Fruit fly (Drosophila melanogaster) whole organism, embryonic: ENCODE data around the gene CG10365.

ENCODE experiments used
- ATbp ChIP-seq: fragments of 200-800 bp; sonication (Bioruptor generic); optimal IDR thresholded peaks from 2 replicates; lab custom pipeline; 2017; ENCODE audit warnings: missing biosample characterization, mild to moderate bottlenecking, missing genetic modification characterization, missing genetic modification reagents
- Atf3 ChIP-seq: fragments of 200-800 bp; sonication (Bioruptor generic); optimal IDR thresholded peaks from 3 replicates; lab custom pipeline; 2016; ENCODE audit warnings: missing biosample characterization, missing genetic modification characterization
- Atf6 ChIP-seq: fragments of 200-800 bp; sonication (Bioruptor generic); IDR thresholded peaks from 2 replicates; pipeline ENCODE4 v1.3.6; 2022; ENCODE audit warnings: missing biosample characterization, missing genetic modification characterization
- CG11247 ChIP-seq: fragments of 200-800 bp; sonication (Bioruptor generic); IDR thresholded peaks from 2 replicates; pipeline ENCODE4 v1.3.6; 2022; ENCODE audit warnings: missing biosample characterization, missing genetic modification characterization
- CG12299 ChIP-seq: fragments of 200-800 bp; sonication (Bioruptor generic); optimal IDR thresholded peaks from 2 replicates; lab custom pipeline; 2018; ENCODE audit warnings: missing biosample characterization, mild to moderate bottlenecking, missing genetic modification characterization
- CG13894 ChIP-seq: fragments of 200-800 bp; sonication (Bioruptor generic); optimal IDR thresholded peaks from 3 replicates; lab custom pipeline; 2018; ENCODE audit warnings: missing biosample characterization, mild to moderate bottlenecking, missing genetic modification characterization, moderate library complexity
- CG16779 ChIP-seq: fragments of 200-800 bp; sonication (Bioruptor generic); IDR thresholded peaks from 2 replicates; pipeline ENCODE4 v1.3.6; 2022; ENCODE audit warnings: missing biosample characterization, missing genetic modification characterization
- CG17612 ChIP-seq: fragments of 200-800 bp; sonication (Bioruptor generic); IDR thresholded peaks from 2 replicates; pipeline ENCODE4 v1.3.6; 2022; ENCODE audit warnings: missing biosample characterization, missing genetic modification characterization
- CG17802 ChIP-seq: fragments of 200-800 bp; sonication (Bioruptor generic); optimal IDR thresholded peaks from 2 replicates; lab custom pipeline; 2018; ENCODE audit warnings: missing biosample characterization, mild to moderate bottlenecking, missing genetic modification characterization, moderate library complexity
- CG31365 ChIP-seq: fragments of 200-800 bp; sonication (Bioruptor generic); optimal IDR thresholded peaks from 2 replicates; lab custom pipeline; 2018; ENCODE audit warnings: missing biosample characterization, mild to moderate bottlenecking, missing genetic modification characterization
- CG3281 ChIP-seq: fragments of 200-800 bp; sonication (Bioruptor generic); optimal IDR thresholded peaks from 3 replicates; lab custom pipeline; 2017; ENCODE audit warnings: missing biosample characterization, mild to moderate bottlenecking, missing genetic modification characterization
- CG34422 ChIP-seq: fragments of 200-800 bp; sonication (Bioruptor generic); IDR thresholded peaks from 3 replicates; pipeline ENCODE4 v1.3.6; 2022; ENCODE audit warnings: missing biosample characterization, missing genetic modification characterization
- CG3726 ChIP-seq: fragments of 200-800 bp; sonication (Bioruptor generic); IDR thresholded peaks from 3 replicates; pipeline ENCODE4, ENCODE4 v1.3.6; 2022; ENCODE audit warnings: missing biosample characterization, missing genetic modification characterization
- CG4404 ChIP-seq: fragments of 200-800 bp; sonication (Bioruptor generic); IDR thresholded peaks from 2 replicates; pipeline ENCODE4 v1.3.6; 2022; ENCODE audit warnings: missing biosample characterization, missing genetic modification characterization
- CG7987 ChIP-seq: fragments of 200-800 bp; sonication (Bioruptor generic); optimal IDR thresholded peaks from 2 replicates; lab custom pipeline; 2018; ENCODE audit warnings: missing biosample characterization, mild to moderate bottlenecking, missing genetic modification characterization, moderate library complexity
- CHES-1-like ChIP-seq: fragments of 200-800 bp; sonication (Bioruptor generic); optimal IDR thresholded peaks from 2 replicates; lab custom pipeline; 2016; ENCODE audit warnings: missing biosample characterization, missing genetic modification characterization
- D ChIP-seq, 2 experiments: fragments of 200-800 bp in 1 of 2; fragments of >200 bp in 1 of 2; sonication (Bioruptor generic) in 1 of 2; optimal IDR thresholded peaks; 2 replicates in 1 of 2; 3 replicates in 1 of 2; lab custom pipeline; 2017; ENCODE audit warnings: mild to moderate bottlenecking in 1 of 2, missing biosample characterization in 1 of 2, missing genetic modification characterization in 1 of 2, missing genetic modification reagents in 1 of 2
- D19B ChIP-seq: fragments of 200-800 bp; sonication (Bioruptor generic); optimal IDR thresholded peaks from 2 replicates; lab custom pipeline; 2017; ENCODE audit warnings: missing biosample characterization, mild to moderate bottlenecking, missing genetic modification characterization
- Drgx ChIP-seq: fragments of 200-800 bp; sonication (Bioruptor generic); IDR thresholded peaks from 2 replicates; pipeline ENCODE4 v1.3.6; 2022; ENCODE audit warnings: missing biosample characterization, missing genetic modification characterization
- ERR ChIP-seq: fragments of 200-800 bp; sonication (Bioruptor generic); optimal IDR thresholded peaks from 2 replicates; lab custom pipeline; 2016; ENCODE audit warnings: missing biosample characterization, missing genetic modification characterization
- Eip74EF ChIP-seq, 2 experiments: fragments of 200-800 bp in 1 of 2; fragments of >200 bp in 1 of 2; sonication (Bioruptor generic) in 1 of 2; optimal IDR thresholded peaks; 2 replicates each; lab custom pipeline; 2017 to 2019; ENCODE audit warnings: missing biosample characterization in 2 of 2, missing genetic modification characterization in 2 of 2, mild to moderate bottlenecking in 1 of 2, moderate library complexity in 1 of 2
- HmgD ChIP-seq: fragments of 200-800 bp; sonication (Bioruptor generic); optimal IDR thresholded peaks from 3 replicates; lab custom pipeline; 2016; ENCODE audit warnings: missing biosample characterization, missing genetic modification characterization
- Mrtf ChIP-seq: fragments of 200-800 bp; sonication (Bioruptor generic); IDR thresholded peaks from 3 replicates; pipeline ENCODE4 v1.3.6; 2022; ENCODE audit warnings: missing biosample characterization, missing genetic modification characterization
- Ptx1 ChIP-seq: fragments of 200-800 bp; sonication (Bioruptor generic); IDR thresholded peaks from 2 replicates; pipeline ENCODE4 v1.3.6; 2022; ENCODE audit warnings: missing biosample characterization, missing genetic modification characterization
- Tbp ChIP-seq: fragments of >200 bp; optimal IDR thresholded peaks from 2 replicates; lab custom pipeline; 2018; ENCODE audit warnings: missing biosample characterization, missing genetic modification characterization
- Vsx1 ChIP-seq: fragments of 200-800 bp; sonication (Bioruptor generic); optimal IDR thresholded peaks from 2 replicates; lab custom pipeline; 2017; ENCODE audit warnings: missing biosample characterization, mild to moderate bottlenecking, missing genetic modification characterization, missing genetic modification reagents
- ara ChIP-seq: fragments of 200-800 bp; sonication (Bioruptor generic); IDR thresholded peaks from 2 replicates; pipeline ENCODE4 v1.3.6; 2022; ENCODE audit warnings: missing biosample characterization, missing genetic modification characterization
- ato ChIP-seq: fragments of 200-800 bp; sonication (Bioruptor generic); IDR thresholded peaks from 2 replicates; pipeline ENCODE4 v1.3.6; 2022; ENCODE audit warnings: missing biosample characterization, missing genetic modification characterization; ENCODE audit not compliant: partially characterized antibody
- br ChIP-seq: fragments of >200 bp; optimal IDR thresholded peaks from 2 replicates; lab custom pipeline; 2017
- bsh ChIP-seq, 2 experiments: fragments of 200-800 bp; sonication (Bioruptor generic); optimal IDR thresholded peaks; 2 replicates each; lab custom pipeline; 2017 to 2018; ENCODE audit warnings: mild to moderate bottlenecking in 2 of 2, missing biosample characterization in 2 of 2, missing genetic modification characterization in 2 of 2, moderate library complexity in 1 of 2
- chn ChIP-seq: fragments of 200-800 bp; sonication (Bioruptor generic); optimal IDR thresholded peaks from 2 replicates; lab custom pipeline; 2016; ENCODE audit warnings: missing biosample characterization, missing genetic modification characterization
- croc ChIP-seq: fragments of 200-800 bp; sonication (Bioruptor generic); conservative IDR thresholded peaks from 3 replicates; pipeline ENCODE4 v1.3.6; 2022; ENCODE audit warnings: missing biosample characterization, missing genetic modification characterization
- dati ChIP-seq: fragments of 200-800 bp; sonication (Bioruptor generic); IDR thresholded peaks from 2 replicates; pipeline ENCODE4 v1.3.6; 2022; ENCODE audit warnings: missing biosample characterization, missing genetic modification characterization
- esg ChIP-seq: fragments of 200-800 bp; sonication (Bioruptor generic); conservative IDR thresholded peaks from 2 replicates; pipeline ENCODE4 v1.3.6; 2022; ENCODE audit warnings: missing biosample characterization, missing genetic modification characterization
- eve ChIP-seq, 2 experiments: fragments of >200 bp; optimal IDR thresholded peaks; 2 replicates each; lab custom pipeline; 2017; ENCODE audit warnings: missing biosample characterization in 2 of 2, missing genetic modification characterization in 2 of 2
- ewg ChIP-seq: fragments of 200-800 bp; sonication (Bioruptor generic); optimal IDR thresholded peaks from 3 replicates; lab custom pipeline; 2017; ENCODE audit warnings: mild to moderate bottlenecking, missing biosample characterization, missing genetic modification reagents, missing genetic modification characterization
- gem ChIP-seq: fragments of 200-800 bp; sonication (Bioruptor generic); optimal IDR thresholded peaks from 2 replicates; lab custom pipeline; 2019; ENCODE audit warnings: missing biosample characterization, mild to moderate bottlenecking, missing genetic modification characterization, moderate library complexity
- insv ChIP-seq, 2 experiments: fragments of 200-800 bp; sonication (Bioruptor generic); optimal IDR thresholded peaks; 3 replicates each; lab custom pipeline; 2016 to 2018; ENCODE audit warnings: missing biosample characterization in 2 of 2, missing genetic modification characterization in 2 of 2
- jigr1 ChIP-seq: fragments of 200-800 bp; sonication (Bioruptor generic); IDR thresholded peaks from 3 replicates; pipeline ENCODE4 v1.3.6; 2022; ENCODE audit warnings: missing biosample characterization, missing genetic modification characterization
- kah ChIP-seq: fragments of 200-800 bp; sonication (Bioruptor generic); optimal IDR thresholded peaks from 2 replicates; lab custom pipeline; 2018; ENCODE audit warnings: missing biosample characterization, mild to moderate bottlenecking, missing genetic modification characterization
- lilli ChIP-seq: fragments of 200-800 bp; sonication (Bioruptor generic); optimal IDR thresholded peaks from 3 replicates; lab custom pipeline; 2016; ENCODE audit warnings: missing biosample characterization, missing genetic modification characterization
- lmd ChIP-seq: fragments of 200-800 bp; sonication (Bioruptor generic); IDR thresholded peaks from 2 replicates; pipeline ENCODE4 v1.3.6; 2022; ENCODE audit warnings: missing biosample characterization, missing genetic modification characterization
- onecut ChIP-seq: fragments of 200-800 bp; sonication (Bioruptor generic); IDR thresholded peaks from 2 replicates; pipeline ENCODE4 v1.3.6; 2022; ENCODE audit warnings: missing biosample characterization, missing genetic modification characterization
- prd ChIP-seq, 3 experiments: fragments of >200 bp in 2 of 3; fragments of 200-800 bp in 1 of 3; sonication (Bioruptor generic) in 1 of 3; optimal IDR thresholded peaks in 2 of 3; IDR thresholded peaks in 1 of 3; 2 replicates in 2 of 3; 3 replicates in 1 of 3; pipeline versions ENCODE4 v1.3.6 to Lab custom; 2017 to 2022; ENCODE audit warnings: missing biosample characterization in 1 of 3, missing genetic modification characterization in 1 of 3
- sr ChIP-seq: fragments of 200-800 bp; sonication (Bioruptor generic); IDR thresholded peaks from 3 replicates; pipeline ENCODE4 v1.3.6; 2022; ENCODE audit warnings: missing biosample characterization, missing genetic modification characterization
- usp ChIP-seq: fragments of >200 bp; optimal IDR thresholded peaks from 2 replicates; lab custom pipeline; 2017; ENCODE audit warnings: missing biosample characterization, missing genetic modification characterization
- vfl ChIP-seq: fragments of 200-800 bp; sonication (Bioruptor generic); optimal IDR thresholded peaks from 2 replicates; lab custom pipeline; 2016; ENCODE audit warnings: missing biosample characterization, missing genetic modification characterization
- vnd ChIP-seq: fragments of 200-800 bp; sonication (Bioruptor generic); IDR thresholded peaks from 3 replicates; pipeline ENCODE4 v1.3.6; 2022; ENCODE audit warnings: missing biosample characterization, missing genetic modification characterization; ENCODE audit not compliant: partially characterized antibody
- wor ChIP-seq: fragments of 200-800 bp; sonication (Bioruptor generic); IDR thresholded peaks from 2 replicates; pipeline ENCODE4 v1.3.6; 2022; ENCODE audit warnings: missing biosample characterization, missing genetic modification characterization
- yki ChIP-seq: fragments of >200 bp; optimal IDR thresholded peaks from 3 replicates; lab custom pipeline; 2018

CG10365 gene

dm6 chr3R:23726740-23727139 is 3.6 kb downstream of the CG10365 start (continued):
- TF ChIP-seq CG12299 (tag; lab: Kevin White, UChicago) = peak; percentile 37
- TF ChIP-seq CG17612 (GFP tag; lab: Robert Waterston, UW) = peak; percentile 80
- no peak for TF ChIP-seq dati (GFP tag; lab: Robert Waterston, UW)
- peak; percentile 81 for TF ChIP-seq vfl (GFP tag; lab: Kevin White, UChicago)
- TF ChIP-seq Mrtf (GFP tag; lab: Robert Waterston, UW) = peak; percentile 67; the same call in 1 of the 3 replicates
- TF ChIP-seq ara = 0 out of 2 replicates have a peak, but pooled peaks have one; percentile 35
- TF ChIP-seq usp (GFP tag; lab: Kevin White, UChicago) = no peak
- no peak for TF ChIP-seq CG3726
- TF ChIP-seq wor (GFP tag; lab: Robert Waterston, UW) = 0 out of 2 replicates have a peak, but pooled peaks have one; percentile 34
- peak; percentile 47 for TF ChIP-seq ERR (GFP tag; lab: Kevin White, UChicago)
- peak; percentile 57 for TF ChIP-seq CG4404 (GFP tag; lab: Robert Waterston, UW)
- TF ChIP-seq Eip74EF (GFP tag; optimal IDR thresholded peaks at IDR 0.05; lab: Kevin White, UChicago) = peak in 1 of 2 experiments; percentile 50
- no peak for TF ChIP-seq prd (optimal IDR thresholded peaks at IDR 0.05; lab: Kevin White, UChicago)
- peak; percentile 78 for TF ChIP-seq prd (GFP tag; IDR thresholded peaks at IDR 0.05; lab: Robert Waterston, UW)
- TF ChIP-seq CG7987 (GFP tag; lab: Kevin White, UChicago) = peak; percentile 74
- peak; percentile 91 for TF ChIP-seq Atf6 (GFP tag; lab: Robert Waterston, UW)
- TF ChIP-seq eve (GFP tag; optimal IDR thresholded peaks at IDR 0.05; lab: Kevin White, UChicago) = peak in 1 of 2 experiments; percentile 11
- TF ChIP-seq yki = no peak
- peak; percentile 35 for TF ChIP-seq chn (GFP tag; lab: Kevin White, UChicago)
- no peak for TF ChIP-seq ewg (GFP tag; lab: Kevin White, UChicago)
- TF ChIP-seq ATbp (GFP tag; lab: Kevin White, UChicago) = peak; percentile 46
- no peak for TF ChIP-seq br (lab: Kevin White, UChicago)
- peak; percentile 35 for TF ChIP-seq Vsx1 (GFP tag; lab: Kevin White, UChicago)
- TF ChIP-seq sr (GFP tag; lab: Robert Waterston, UW) = peak; percentile 19; the same call in 1 of the 3 replicates
- TF ChIP-seq CG31365 = peak; percentile 1
- peak; percentile 93 for TF ChIP-seq CG3281 (GFP tag; lab: Kevin White, UChicago)
- peak; percentile 28; the same call in 2 of the 3 replicates for TF ChIP-seq croc (GFP tag; lab: Robert Waterston, UW)
- peak; percentile 15 to 69 for TF ChIP-seq bsh (GFP tag; optimal IDR thresholded peaks at IDR 0.05; lab: Kevin White, UChicago)
- TF ChIP-seq D (optimal IDR thresholded peaks at IDR 0.05; lab: Kevin White, UChicago) = no peak
- TF ChIP-seq D (GFP tag; optimal IDR thresholded peaks at IDR 0.05; lab: Kevin White, UChicago) = peak; percentile 10
- TF ChIP-seq lilli (GFP tag; lab: Kevin White, UChicago) = peak; percentile 93
- no peak for TF ChIP-seq kah
- no peak for TF ChIP-seq Tbp
- TF ChIP-seq Drgx (GFP tag; lab: Robert Waterston, UW) = peak; percentile 88
- no peak; the same call in 2 of the 3 replicates for TF ChIP-seq CG34422 (GFP tag; lab: Robert Waterston, UW)
- no peak for TF ChIP-seq vnd (GFP tag; lab: Robert Waterston, UW)
- TF ChIP-seq D19B = peak; percentile 76
- TF ChIP-seq HmgD (GFP tag; lab: Kevin White, UChicago) = no peak
- TF ChIP-seq esg (GFP tag; lab: Robert Waterston, UW) = peak; percentile 70
- peak; percentile 5 for TF ChIP-seq CG17802
- no peak for TF ChIP-seq Atf3 (GFP tag; lab: Kevin White, UChicago)
- TF ChIP-seq CHES-1-like (GFP tag; lab: Kevin White, UChicago) = peak; percentile 58
- TF ChIP-seq jigr1 (GFP tag; lab: Robert Waterston, UW) = peak; percentile 60; the same call in 1 of the 3 replicates
- TF ChIP-seq CG13894 (tag; lab: Kevin White, UChicago) = peak; percentile 87
- no peak for TF ChIP-seq onecut (GFP tag; lab: Robert Waterston, UW)
- TF ChIP-seq CG11247 (GFP tag; lab: Robert Waterston, UW) = peak; percentile 60
- no peak for TF ChIP-seq insv (GFP tag; optimal IDR thresholded peaks at IDR 0.05; lab: Kevin White, UChicago)
- TF ChIP-seq lmd (GFP tag; lab: Robert Waterston, UW) = peak; percentile 79
- 0 out of 2 replicates have a peak, but pooled peaks have one; percentile 64 for TF ChIP-seq CG16779
- TF ChIP-seq ato (GFP tag; lab: Robert Waterston, UW) = no peak
- peak; percentile 86 for TF ChIP-seq Ptx1 (GFP tag; lab: Robert Waterston, UW)
- peak; percentile 88 for TF ChIP-seq gem (tag; lab: Kevin White, UChicago)
